Fruit fly (Drosophila melanogaster) whole organism, embryonic: ENCODE measurements around the gene DopEcR.

ENCODE experiments used
- BEAF-32 ChIP-seq: fragments of 200-800 bp; sonication (Bioruptor generic); optimal IDR thresholded peaks from 3 replicates; lab custom pipeline; 2017; ENCODE audit warnings: missing biosample characterization, missing genetic modification characterization, mild to moderate bottlenecking, moderate library complexity, missing genetic modification reagents
- CG11695 ChIP-seq: fragments of 200-800 bp; sonication (Bioruptor generic); IDR thresholded peaks from 3 replicates; pipeline ENCODE4 v1.3.6; 2022; ENCODE audit warnings: missing biosample characterization, missing genetic modification characterization
- CG12236 ChIP-seq: fragments of 200-800 bp; sonication (Bioruptor generic); optimal IDR thresholded peaks from 2 replicates; lab custom pipeline; 2016; ENCODE audit warnings: missing biosample characterization, missing genetic modification characterization
- CG12769 ChIP-seq: fragments of 200-800 bp; sonication (Bioruptor generic); optimal IDR thresholded peaks from 2 replicates; lab custom pipeline; 2019; ENCODE audit warnings: missing biosample characterization, mild to moderate bottlenecking, missing genetic modification characterization, moderate library complexity
- CG13424 ChIP-seq: fragments of 200-800 bp; sonication (Bioruptor generic); optimal IDR thresholded peaks from 2 replicates; lab custom pipeline; 2019; ENCODE audit warnings: missing biosample characterization, mild to moderate bottlenecking, missing genetic modification characterization, moderate library complexity
- CG15269 ChIP-seq: fragments of 200-800 bp; sonication (Bioruptor generic); optimal IDR thresholded peaks from 2 replicates; lab custom pipeline; 2018; ENCODE audit warnings: missing biosample characterization, mild to moderate bottlenecking, missing genetic modification characterization, moderate library complexity
- CG17385 ChIP-seq: fragments of 200-800 bp; sonication (Bioruptor generic); optimal IDR thresholded peaks from 3 replicates; lab custom pipeline; 2018; ENCODE audit warnings: missing biosample characterization, mild to moderate bottlenecking, missing genetic modification characterization
- CG18476 ChIP-seq: fragments of 200-800 bp; sonication (Bioruptor generic); optimal IDR thresholded peaks from 2 replicates; lab custom pipeline; 2016; ENCODE audit warnings: missing biosample characterization, mild to moderate bottlenecking, missing genetic modification characterization
- CG18599 ChIP-seq: fragments of 200-800 bp; sonication (Bioruptor generic); optimal IDR thresholded peaks from 3 replicates; lab custom pipeline; 2017; ENCODE audit warnings: missing biosample characterization, missing genetic modification characterization, mild to moderate bottlenecking, moderate library complexity, missing genetic modification reagents
- CG2116 ChIP-seq: fragments of 200-800 bp; sonication (Bioruptor generic); optimal IDR thresholded peaks from 3 replicates; lab custom pipeline; 2018; ENCODE audit warnings: missing biosample characterization, mild to moderate bottlenecking, missing genetic modification characterization
- CG2202 ChIP-seq: fragments of 200-800 bp; sonication (Bioruptor generic); optimal IDR thresholded peaks from 2 replicates; lab custom pipeline; 2018; ENCODE audit warnings: missing biosample characterization, mild to moderate bottlenecking, missing genetic modification characterization
- CG30403 ChIP-seq: fragments of 200-800 bp; sonication (Bioruptor generic); optimal IDR thresholded peaks from 3 replicates; lab custom pipeline; 2016; ENCODE audit warnings: missing biosample characterization, missing genetic modification characterization
- CG33557 ChIP-seq: fragments of 200-800 bp; sonication (Bioruptor generic); optimal IDR thresholded peaks from 2 replicates; lab custom pipeline; 2019; ENCODE audit warnings: missing biosample characterization, mild to moderate bottlenecking, missing genetic modification characterization, moderate library complexity
- CG34376 ChIP-seq: fragments of 200-800 bp; sonication (Bioruptor generic); optimal IDR thresholded peaks from 2 replicates; lab custom pipeline; 2018; ENCODE audit warnings: missing biosample characterization, mild to moderate bottlenecking, missing genetic modification characterization
- CG5245 ChIP-seq: fragments of 200-800 bp; sonication (Bioruptor generic); optimal IDR thresholded peaks from 3 replicates; lab custom pipeline; 2016; ENCODE audit warnings: missing biosample characterization, missing genetic modification characterization
- CG8089 ChIP-seq: fragments of 200-800 bp; sonication (Bioruptor generic); optimal IDR thresholded peaks from 3 replicates; lab custom pipeline; 2016; ENCODE audit warnings: missing biosample characterization, missing genetic modification characterization
- CG8281 ChIP-seq: fragments of 200-800 bp; sonication (Bioruptor generic); optimal IDR thresholded peaks from 2 replicates; lab custom pipeline; 2018; ENCODE audit warnings: missing biosample characterization, mild to moderate bottlenecking, missing genetic modification characterization, moderate library complexity
- CrebB ChIP-seq: fragments of 200-800 bp; sonication (Bioruptor generic); optimal IDR thresholded peaks from 3 replicates; lab custom pipeline; 2018; ENCODE audit warnings: missing biosample characterization, mild to moderate bottlenecking, missing genetic modification characterization
- D19B ChIP-seq: fragments of 200-800 bp; sonication (Bioruptor generic); optimal IDR thresholded peaks from 2 replicates; lab custom pipeline; 2017; ENCODE audit warnings: missing biosample characterization, mild to moderate bottlenecking, missing genetic modification characterization
- Doc3 ChIP-seq: fragments of 200-800 bp; sonication (Bioruptor generic); IDR thresholded peaks from 3 replicates; pipeline ENCODE4 v1.3.6; 2022; ENCODE audit warnings: missing biosample characterization, missing genetic modification characterization; ENCODE audit not compliant: partially characterized antibody
- HLHmδ ChIP-seq: fragments of 200-800 bp; sonication (Bioruptor generic); optimal IDR thresholded peaks from 2 replicates; lab custom pipeline; 2018; ENCODE audit warnings: missing biosample characterization, mild to moderate bottlenecking, missing genetic modification characterization, moderate library complexity
- Hr39 ChIP-seq: fragments of >200 bp; optimal IDR thresholded peaks from 2 replicates; lab custom pipeline; 2017
- Kr ChIP-seq: fragments of 200-800 bp; sonication (Bioruptor generic); optimal IDR thresholded peaks from 2 replicates; lab custom pipeline; 2017; ENCODE audit warnings: missing biosample characterization, mild to moderate bottlenecking, missing genetic modification characterization
- MESR4 ChIP-seq: fragments of 200-800 bp; sonication (Bioruptor generic); optimal IDR thresholded peaks from 2 replicates; lab custom pipeline; 2018; ENCODE audit warnings: missing biosample characterization, mild to moderate bottlenecking, missing genetic modification characterization, moderate library complexity
- MTF-1 ChIP-seq: fragments of 200-800 bp; sonication (Bioruptor generic); optimal IDR thresholded peaks from 2 replicates; lab custom pipeline; 2018; ENCODE audit warnings: missing biosample characterization, mild to moderate bottlenecking, missing genetic modification characterization, borderline replicate concordance
- Mes4 ChIP-seq: fragments of 200-800 bp; sonication (Bioruptor generic); optimal IDR thresholded peaks from 2 replicates; lab custom pipeline; 2016; ENCODE audit warnings: missing biosample characterization, missing genetic modification characterization
- Nf-YB ChIP-seq: fragments of 200-800 bp; sonication (Bioruptor generic); optimal IDR thresholded peaks from 3 replicates; lab custom pipeline; 2019; ENCODE audit warnings: missing biosample characterization, mild to moderate bottlenecking, missing genetic modification characterization, moderate library complexity
- Sin3A ChIP-seq: fragments of >200 bp; optimal IDR thresholded peaks from 2 replicates; lab custom pipeline; 2018
- Six4 ChIP-seq: fragments of 200-800 bp; sonication (Bioruptor generic); optimal IDR thresholded peaks from 2 replicates; lab custom pipeline; 2016; ENCODE audit warnings: missing biosample characterization, missing genetic modification characterization
- Sox100B ChIP-seq: fragments of 200-800 bp; sonication (Bioruptor generic); optimal IDR thresholded peaks from 3 replicates; lab custom pipeline; 2018; ENCODE audit warnings: missing biosample characterization, mild to moderate bottlenecking, missing genetic modification characterization
- Sox102F ChIP-seq: fragments of 200-800 bp; sonication (Bioruptor generic); optimal IDR thresholded peaks from 2 replicates; lab custom pipeline; 2018; ENCODE audit warnings: missing biosample characterization, mild to moderate bottlenecking, missing genetic modification characterization, moderate library complexity
- Sry-δ ChIP-seq: fragments of 200-800 bp; sonication (Bioruptor generic); optimal IDR thresholded peaks from 2 replicates; lab custom pipeline; 2016; ENCODE audit warnings: missing biosample characterization, missing genetic modification characterization
- Taf1 ChIP-seq: fragments of 200-800 bp; sonication (Bioruptor generic); IDR thresholded peaks from 2 replicates; pipeline ENCODE4 v1.3.6; 2022; ENCODE audit warnings: missing biosample characterization, missing genetic modification characterization
- ase ChIP-seq: fragments of 200-800 bp; sonication (Bioruptor generic); IDR thresholded peaks from 3 replicates; pipeline ENCODE4 v1.3.6; 2022; ENCODE audit warnings: missing biosample characterization, missing genetic modification characterization
- bcd ChIP-seq: fragments of 200-800 bp; sonication (Bioruptor generic); optimal IDR thresholded peaks from 2 replicates; lab custom pipeline; 2017; ENCODE audit warnings: missing biosample characterization, mild to moderate bottlenecking, missing genetic modification characterization
- bsh ChIP-seq, 2 experiments: fragments of 200-800 bp; sonication (Bioruptor generic); optimal IDR thresholded peaks; 2 replicates each; lab custom pipeline; 2017 to 2018; ENCODE audit warnings: mild to moderate bottlenecking in 2 of 2, missing biosample characterization in 2 of 2, missing genetic modification characterization in 2 of 2, moderate library complexity in 1 of 2
- chif ChIP-seq, 2 experiments: fragments of 200-800 bp; sonication (Bioruptor generic); optimal IDR thresholded peaks; 3 replicates each; lab custom pipeline; 2016; ENCODE audit warnings: missing biosample characterization in 2 of 2, missing genetic modification characterization in 2 of 2
- ewg ChIP-seq: fragments of 200-800 bp; sonication (Bioruptor generic); optimal IDR thresholded peaks from 3 replicates; lab custom pipeline; 2017; ENCODE audit warnings: mild to moderate bottlenecking, missing biosample characterization, missing genetic modification reagents, missing genetic modification characterization
- eyg ChIP-seq: fragments of 200-800 bp; sonication (Bioruptor generic); optimal IDR thresholded peaks from 3 replicates; lab custom pipeline; 2016; ENCODE audit warnings: missing biosample characterization, missing genetic modification characterization
- grau ChIP-seq: fragments of 200-800 bp; optimal IDR thresholded peaks from 3 replicates; lab custom pipeline; 2019; ENCODE audit warnings: missing biosample characterization, mild to moderate bottlenecking, missing genetic modification characterization, moderate library complexity
- gsb-n ChIP-seq: fragments of 200-800 bp; sonication (Bioruptor generic); optimal IDR thresholded peaks from 3 replicates; lab custom pipeline; 2018; ENCODE audit warnings: missing biosample characterization, mild to moderate bottlenecking, missing genetic modification characterization
- h ChIP-seq: fragments of >200 bp; optimal IDR thresholded peaks from 2 replicates; lab custom pipeline; 2017
- klu ChIP-seq: fragments of 200-800 bp; sonication (Bioruptor generic); IDR thresholded peaks from 2 replicates; pipeline ENCODE4 v1.3.6; 2022; ENCODE audit warnings: missing biosample characterization, missing genetic modification characterization
- maf-S ChIP-seq: fragments of 200-800 bp; sonication (Bioruptor generic); optimal IDR thresholded peaks from 2 replicates; lab custom pipeline; 2016; ENCODE audit warnings: missing biosample characterization, missing genetic modification characterization
- mirr ChIP-seq: fragments of 200-800 bp; sonication (Bioruptor generic); optimal IDR thresholded peaks from 3 replicates; lab custom pipeline; 2018; ENCODE audit warnings: missing biosample characterization, mild to moderate bottlenecking, missing genetic modification characterization
- nau ChIP-seq: fragments of 200-800 bp; sonication (Bioruptor generic); optimal IDR thresholded peaks from 3 replicates; lab custom pipeline; 2017; ENCODE audit warnings: missing biosample characterization, mild to moderate bottlenecking, missing genetic modification characterization, missing genetic modification reagents
- nmo ChIP-seq: fragments of 200-800 bp; sonication (Bioruptor generic); optimal IDR thresholded peaks from 2 replicates; lab custom pipeline; 2018; ENCODE audit warnings: missing biosample characterization, mild to moderate bottlenecking, missing genetic modification characterization, moderate library complexity
- phol ChIP-seq: fragments of 200-800 bp; sonication (Bioruptor generic); optimal IDR thresholded peaks from 3 replicates; lab custom pipeline; 2018; ENCODE audit warnings: missing biosample characterization, mild to moderate bottlenecking, missing genetic modification characterization, moderate library complexity
- pzg ChIP-seq: fragments of 200-800 bp; sonication (Bioruptor generic); optimal IDR thresholded peaks from 3 replicates; lab custom pipeline; 2018; ENCODE audit warnings: missing biosample characterization, mild to moderate bottlenecking, missing genetic modification characterization, moderate library complexity

DopEcR gene

DNA sequence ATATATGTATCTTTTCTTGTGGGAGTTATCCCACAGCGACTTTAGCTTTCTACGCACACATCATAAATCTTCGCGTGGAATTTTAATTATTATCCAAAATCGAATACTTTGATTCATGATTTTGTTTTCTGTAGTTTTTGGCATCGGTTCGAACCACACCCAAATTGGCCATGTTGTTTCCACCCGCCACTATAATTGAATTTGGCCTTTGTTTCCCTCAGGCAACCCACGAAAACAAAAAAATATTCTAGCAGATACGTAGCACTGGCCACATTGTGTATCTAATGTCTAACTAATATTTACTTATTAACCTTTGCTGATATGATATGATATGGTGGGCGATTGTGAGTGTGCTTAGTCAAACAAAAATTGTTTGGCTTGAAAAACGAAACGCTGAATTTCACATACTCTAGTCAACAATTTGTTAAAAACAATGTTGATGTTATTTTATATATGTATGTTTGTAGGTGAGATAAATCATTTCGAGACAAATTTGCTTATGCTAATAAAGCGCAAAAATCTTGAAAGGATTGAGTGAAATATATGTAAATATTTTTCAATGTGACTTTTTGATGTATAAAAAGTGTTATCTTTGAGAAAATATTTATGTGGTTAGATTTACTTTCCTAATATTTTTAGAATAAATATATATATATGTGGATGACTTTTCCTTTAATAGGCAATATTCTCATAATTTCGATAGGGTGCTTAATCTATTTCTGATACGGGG is 25.1 kb downstream of the DopEcR start (continued):
- peak; percentile 41 for TF ChIP-seq CG17385 (GFP tag; lab: Kevin White, UChicago)
- no peak for TF ChIP-seq Six4
- peak; percentile 46 for TF ChIP-seq phol
- TF ChIP-seq Sin3A, result no peak
- TF ChIP-seq CG2116 (GFP tag; lab: Kevin White, UChicago), result no peak
- TF ChIP-seq MESR4 (GFP tag; lab: Kevin White, UChicago), result no peak
- no peak for TF ChIP-seq CG33557 (GFP tag; lab: Kevin White, UChicago)
- peak; percentile 48 for TF ChIP-seq CG18599
- TF ChIP-seq CG15269 (tag; lab: Kevin White, UChicago), result peak; percentile 14
- no peak for TF ChIP-seq CG5245
- no peak for TF ChIP-seq CG12236 (GFP tag; lab: Kevin White, UChicago)
- peak; percentile 46 for TF ChIP-seq CG12769
- TF ChIP-seq klu, result no peak
- no peak for TF ChIP-seq chif (GFP tag; optimal IDR thresholded peaks at IDR 0.05; lab: Kevin White, UChicago)
- TF ChIP-seq ase (GFP tag; lab: Robert Waterston, UW), result no peak
- TF ChIP-seq CG11695 (GFP tag; lab: Robert Waterston, UW), result 0 out of 3 replicates have a peak, but pooled peaks have one; percentile 27
- no peak for TF ChIP-seq Sry-δ (GFP tag; lab: Kevin White, UChicago)
- no peak for TF ChIP-seq ewg (GFP tag; lab: Kevin White, UChicago)
- TF ChIP-seq bsh (GFP tag; optimal IDR thresholded peaks at IDR 0.05; lab: Kevin White, UChicago), result peak in 1 of 2 experiments; percentile 46
- TF ChIP-seq CrebB (tag; lab: Kevin White, UChicago), result peak; percentile 40
- TF ChIP-seq CG8281 (tag; lab: Kevin White, UChicago), result no peak
- TF ChIP-seq Sox100B (GFP tag; lab: Kevin White, UChicago), result peak; percentile 54
- peak; percentile 20 for TF ChIP-seq bcd
- TF ChIP-seq eyg, result no peak
- TF ChIP-seq Mes4 (GFP tag; lab: Kevin White, UChicago), result no peak
- TF ChIP-seq maf-S (GFP tag; lab: Kevin White, UChicago), result no peak
- peak; percentile 8 for TF ChIP-seq CG2202 (tag; lab: Kevin White, UChicago)
- no peak for TF ChIP-seq Doc3 (GFP tag; lab: Robert Waterston, UW)
- no peak for TF ChIP-seq nau
- TF ChIP-seq Sox102F, result peak; percentile 56
- no peak for TF ChIP-seq Kr (GFP tag; lab: Kevin White, UChicago)
- no peak for TF ChIP-seq CG34376 (GFP tag; lab: Kevin White, UChicago)
- TF ChIP-seq CG18476 (GFP tag; lab: Kevin White, UChicago), result peak; percentile 14
- peak; percentile 45 for TF ChIP-seq CG13424 (tag; lab: Kevin White, UChicago)
- TF ChIP-seq Nf-YB, result peak; percentile 12
- TF ChIP-seq gsb-n (tag; lab: Kevin White, UChicago), result no peak
- TF ChIP-seq mirr (GFP tag; lab: Kevin White, UChicago), result peak; percentile 32
- no peak for TF ChIP-seq HLHmδ (GFP tag; lab: Kevin White, UChicago)
- no peak for TF ChIP-seq MTF-1 (GFP tag; lab: Kevin White, UChicago)
- TF ChIP-seq grau (tag; lab: Kevin White, UChicago), result peak; percentile 59
- TF ChIP-seq Taf1, result no peak
- no peak for TF ChIP-seq CG8089 (GFP tag; lab: Kevin White, UChicago)
- no peak for TF ChIP-seq h (lab: Kevin White, UChicago)
- no peak for TF ChIP-seq BEAF-32 (GFP tag; lab: Kevin White, UChicago)
- TF ChIP-seq Hr39 (lab: Kevin White, UChicago), result no peak
- no peak for TF ChIP-seq pzg (GFP tag; lab: Kevin White, UChicago)
- TF ChIP-seq D19B (GFP tag; lab: Kevin White, UChicago), result no peak
- peak; percentile 3 for TF ChIP-seq CG30403 (GFP tag; lab: Kevin White, UChicago)
- peak; percentile 55 for TF ChIP-seq nmo
